Fruit fly (Drosophila melanogaster) whole organism, adult: ENCODE measurements around the gene CG11109.

Experiments used
- CG11617 ChIP-seq: fragments of 200-800 bp; sonication (Bioruptor generic); optimal IDR thresholded peaks from 2 replicates; lab custom pipeline; 2017; ENCODE audit warnings: mild to moderate bottlenecking, missing biosample characterization, missing genetic modification reagents, missing genetic modification characterization
- CG12768 ChIP-seq: fragments of 200-800 bp; sonication (Bioruptor generic); optimal IDR thresholded peaks from 2 replicates; lab custom pipeline; 2017; ENCODE audit warnings: missing biosample characterization, missing genetic modification characterization, mild to moderate bottlenecking, moderate library complexity, missing genetic modification reagents
- CG14711 ChIP-seq: fragments of 200-800 bp; sonication (Bioruptor generic); optimal IDR thresholded peaks from 2 replicates; lab custom pipeline; 2018; ENCODE audit warnings: missing biosample characterization, mild to moderate bottlenecking, missing genetic modification characterization, moderate library complexity
- CG1620 ChIP-seq: fragments of 200-800 bp; sonication (Bioruptor generic); optimal IDR thresholded peaks from 2 replicates; lab custom pipeline; 2016; ENCODE audit warnings: missing biosample characterization, missing genetic modification characterization
- CG5204 ChIP-seq: fragments of 200-800 bp; sonication (Bioruptor generic); optimal IDR thresholded peaks from 2 replicates; lab custom pipeline; 2016; ENCODE audit warnings: missing biosample characterization, missing genetic modification characterization
- Crg-1 ChIP-seq: fragments of 200-800 bp; sonication (Bioruptor generic); optimal IDR thresholded peaks from 2 replicates; lab custom pipeline; 2016; ENCODE audit warnings: missing biosample characterization, missing genetic modification characterization
- Mnt ChIP-seq: fragments of 200-800 bp; sonication (Bioruptor generic); optimal IDR thresholded peaks from 2 replicates; lab custom pipeline; 2016; ENCODE audit warnings: missing biosample characterization, mild to moderate bottlenecking, missing genetic modification characterization
- bab1 ChIP-seq: fragments of 200-800 bp; sonication (Bioruptor generic); optimal IDR thresholded peaks from 3 replicates; lab custom pipeline; 2019; ENCODE audit warnings: missing biosample characterization, mild to moderate bottlenecking, missing genetic modification characterization, moderate library complexity
- cnc ChIP-seq, 2 experiments: fragments of >200 bp; optimal IDR thresholded peaks; 2 replicates each; lab custom pipeline; 2017
- toe ChIP-seq: fragments of 200-800 bp; sonication (Bioruptor generic); optimal IDR thresholded peaks from 2 replicates; lab custom pipeline; 2016; ENCODE audit warnings: missing biosample characterization, missing genetic modification characterization

DNA sequence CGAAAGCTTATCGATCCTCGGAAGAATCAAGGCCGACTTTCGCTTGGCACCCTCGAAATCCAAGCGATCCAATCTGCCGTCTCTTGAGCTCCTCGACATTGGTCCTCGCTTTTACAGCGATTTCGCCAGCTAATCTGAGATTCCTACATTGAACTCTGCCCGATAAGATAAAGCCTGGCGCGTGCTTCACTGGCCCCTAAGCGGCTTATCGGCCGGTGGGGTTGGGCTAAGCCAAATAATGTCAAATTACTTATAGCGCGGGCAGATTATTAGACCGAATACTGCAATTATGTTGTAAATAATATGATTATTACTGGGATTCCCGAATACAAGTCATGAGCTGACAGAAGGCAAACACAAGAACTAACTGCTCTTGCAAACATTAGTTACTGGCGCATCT is 18.0 kb downstream of the CG11109 start:
- TF ChIP-seq cnc (optimal IDR thresholded peaks at IDR 0.05; lab: Kevin White, UChicago) (no peak), Crg-1 (GFP tag; lab: Kevin White, UChicago) (no peak), CG12768 (GFP tag; lab: Kevin White, UChicago) (peak; percentile 61), bab1 (no peak), CG1620 (no peak), CG5204 (GFP tag; lab: Kevin White, UChicago) (no peak), CG14711 (tag; lab: Kevin White, UChicago) (no peak), CG11617 (GFP tag; lab: Kevin White, UChicago) (no peak), toe (GFP tag; lab: Kevin White, UChicago) (no peak), Mnt (GFP tag; lab: Kevin White, UChicago) (no peak)
